Fruit fly (Drosophila melanogaster) whole organism, embryonic: Measurements from ENCODE around the gene CG32806.

Source experiments
- ATbp ChIP-seq: fragments of 200-800 bp; sonication (Bioruptor generic); optimal IDR thresholded peaks from 2 replicates; lab custom pipeline; 2017; ENCODE audit warnings: missing biosample characterization, mild to moderate bottlenecking, missing genetic modification characterization, missing genetic modification reagents
- CG10431 ChIP-seq: fragments of 200-800 bp; sonication (Bioruptor generic); optimal IDR thresholded peaks from 3 replicates; lab custom pipeline; 2018; ENCODE audit warnings: missing biosample characterization, mild to moderate bottlenecking, missing genetic modification characterization
- CG10543 ChIP-seq: fragments of 200-800 bp; sonication (Bioruptor generic); optimal IDR thresholded peaks from 3 replicates; lab custom pipeline; 2017; ENCODE audit warnings: missing biosample characterization, mild to moderate bottlenecking, missing genetic modification characterization, moderate library complexity
- CG12769 ChIP-seq: fragments of 200-800 bp; sonication (Bioruptor generic); optimal IDR thresholded peaks from 2 replicates; lab custom pipeline; 2019; ENCODE audit warnings: missing biosample characterization, mild to moderate bottlenecking, missing genetic modification characterization, moderate library complexity
- CG14050 ChIP-seq: fragments of 200-800 bp; sonication (Bioruptor generic); IDR thresholded peaks from 3 replicates; pipeline ENCODE4 v1.3.6; 2022; ENCODE audit warnings: missing biosample characterization, missing genetic modification characterization
- CG14441 ChIP-seq: fragments of 200-800 bp; sonication (Bioruptor generic); IDR thresholded peaks from 2 replicates; pipeline ENCODE4 v1.3.6; 2022; ENCODE audit warnings: missing biosample characterization, missing genetic modification characterization
- CG15479 ChIP-seq: fragments of 200-800 bp; sonication (Bioruptor generic); optimal IDR thresholded peaks from 3 replicates; lab custom pipeline; 2019; ENCODE audit warnings: missing biosample characterization, mild to moderate bottlenecking, missing genetic modification characterization, moderate library complexity
- CG1603 ChIP-seq: fragments of 200-800 bp; sonication (Bioruptor generic); optimal IDR thresholded peaks from 2 replicates; lab custom pipeline; 2019; ENCODE audit warnings: missing biosample characterization, mild to moderate bottlenecking, missing genetic modification characterization, moderate library complexity
- CG2120 ChIP-seq: fragments of 200-800 bp; sonication (Bioruptor generic); optimal IDR thresholded peaks from 3 replicates; lab custom pipeline; 2016; ENCODE audit warnings: missing biosample characterization, missing genetic modification characterization
- CG2129 ChIP-seq: fragments of 200-800 bp; sonication (Bioruptor generic); IDR thresholded peaks from 2 replicates; pipeline ENCODE4 v1.3.6; 2022; ENCODE audit warnings: missing biosample characterization, missing genetic modification characterization; ENCODE audit not compliant: partially characterized antibody
- CG2678 ChIP-seq: fragments of 200-800 bp; sonication (Bioruptor generic); optimal IDR thresholded peaks from 3 replicates; lab custom pipeline; 2019; ENCODE audit warnings: missing biosample characterization, mild to moderate bottlenecking, missing genetic modification characterization, moderate library complexity
- CG3065 ChIP-seq: fragments of 200-800 bp; sonication (Bioruptor generic); optimal IDR thresholded peaks from 2 replicates; lab custom pipeline; 2016; ENCODE audit warnings: missing biosample characterization, missing genetic modification characterization
- CG3995 ChIP-seq: fragments of 200-800 bp; sonication (Bioruptor generic); optimal IDR thresholded peaks from 3 replicates; lab custom pipeline; 2016; ENCODE audit warnings: missing biosample characterization, missing genetic modification characterization
- CG6683 ChIP-seq: fragments of 200-800 bp; sonication (Bioruptor generic); optimal IDR thresholded peaks from 2 replicates; lab custom pipeline; 2017; ENCODE audit warnings: missing biosample characterization, mild to moderate bottlenecking, missing genetic modification characterization, missing genetic modification reagents
- CG6854 ChIP-seq: fragments of 200-800 bp; sonication (Bioruptor generic); optimal IDR thresholded peaks from 3 replicates; lab custom pipeline; 2017; ENCODE audit warnings: missing biosample characterization, mild to moderate bottlenecking, missing genetic modification characterization
- CG7839 ChIP-seq: fragments of 200-800 bp; sonication (Bioruptor generic); optimal IDR thresholded peaks from 3 replicates; lab custom pipeline; 2018; ENCODE audit warnings: missing biosample characterization, mild to moderate bottlenecking, missing genetic modification characterization, moderate library complexity
- D19B ChIP-seq: fragments of 200-800 bp; sonication (Bioruptor generic); optimal IDR thresholded peaks from 2 replicates; lab custom pipeline; 2017; ENCODE audit warnings: missing biosample characterization, mild to moderate bottlenecking, missing genetic modification characterization
- Dbx ChIP-seq: fragments of 200-800 bp; sonication (Bioruptor generic); IDR thresholded peaks from 3 replicates; pipeline ENCODE4 v1.3.6; 2022; ENCODE audit warnings: missing biosample characterization, missing genetic modification characterization
- Drgx ChIP-seq: fragments of 200-800 bp; sonication (Bioruptor generic); IDR thresholded peaks from 2 replicates; pipeline ENCODE4 v1.3.6; 2022; ENCODE audit warnings: missing biosample characterization, missing genetic modification characterization
- HLH4C ChIP-seq: fragments of 200-800 bp; sonication (Bioruptor generic); IDR thresholded peaks from 3 replicates; pipeline ENCODE4 v1.3.6; 2022; ENCODE audit warnings: missing biosample characterization, missing genetic modification characterization; ENCODE audit not compliant: partially characterized antibody
- Hmr ChIP-seq: fragments of 200-800 bp; sonication (Bioruptor generic); optimal IDR thresholded peaks from 3 replicates; lab custom pipeline; 2017; ENCODE audit warnings: mild to moderate bottlenecking, missing biosample characterization, missing genetic modification reagents, missing genetic modification characterization
- Med ChIP-seq: fragments of 200-800 bp; sonication (Bioruptor generic); peaks from one replicate; lab custom pipeline; 2016; ENCODE audit warnings: missing biosample characterization, missing genetic modification characterization, mild to moderate bottlenecking, inconsistent platforms, moderate library complexity
- Neu2 ChIP-seq: fragments of 200-800 bp; sonication (Bioruptor generic); optimal IDR thresholded peaks from 3 replicates; lab custom pipeline; 2016; ENCODE audit warnings: missing biosample characterization, missing genetic modification characterization, borderline replicate concordance
- Oli ChIP-seq: fragments of 200-800 bp; sonication (Bioruptor generic); optimal IDR thresholded peaks from 2 replicates; lab custom pipeline; 2018; ENCODE audit warnings: missing biosample characterization, mild to moderate bottlenecking, missing genetic modification characterization, moderate library complexity
- Optix ChIP-seq: fragments of 200-800 bp; sonication (Bioruptor generic); IDR thresholded peaks from 3 replicates; pipeline ENCODE4 v1.3.6; 2022; ENCODE audit warnings: missing biosample characterization, missing genetic modification characterization
- Rfx ChIP-seq: fragments of 200-800 bp; sonication (Bioruptor generic); IDR thresholded peaks from 2 replicates; pipeline ENCODE4 v1.3.6; 2022; ENCODE audit warnings: missing biosample characterization, missing genetic modification characterization
- Tbp ChIP-seq: fragments of >200 bp; optimal IDR thresholded peaks from 2 replicates; lab custom pipeline; 2018; ENCODE audit warnings: missing biosample characterization, missing genetic modification characterization
- Xbp1 ChIP-seq: fragments of 200-800 bp; sonication (Bioruptor generic); optimal IDR thresholded peaks from 3 replicates; lab custom pipeline; 2016; ENCODE audit warnings: missing biosample characterization, mild to moderate bottlenecking, missing genetic modification characterization
- Xrp1 ChIP-seq: fragments of 200-800 bp; sonication (Bioruptor generic); IDR thresholded peaks from 2 replicates; pipeline ENCODE4 v1.3.6; 2022; ENCODE audit warnings: missing biosample characterization, missing genetic modification characterization
- az2 ChIP-seq: fragments of 200-800 bp; sonication (Bioruptor generic); optimal IDR thresholded peaks from 3 replicates; lab custom pipeline; 2016; ENCODE audit warnings: missing biosample characterization, missing genetic modification characterization
- cad ChIP-seq: fragments of >200 bp; optimal IDR thresholded peaks from 2 replicates; lab custom pipeline; 2017; ENCODE audit warnings: missing biosample characterization, missing genetic modification characterization
- chinmo ChIP-seq: fragments of 200-800 bp; sonication (Bioruptor generic); IDR thresholded peaks from 4 replicates; pipeline ENCODE4 v1.3.6; 2022; ENCODE audit warnings: missing biosample characterization, missing genetic modification characterization; ENCODE audit not compliant: partially characterized antibody
- crp ChIP-seq, 2 experiments: fragments of 200-800 bp; sonication (Bioruptor generic); optimal IDR thresholded peaks; 2 replicates in 1 of 2; 3 replicates in 1 of 2; lab custom pipeline; 2017; ENCODE audit warnings: missing biosample characterization in 2 of 2, missing genetic modification characterization in 2 of 2, mild to moderate bottlenecking in 1 of 2, moderate library complexity in 1 of 2
- fu2 ChIP-seq: fragments of 200-800 bp; sonication (Bioruptor generic); optimal IDR thresholded peaks from 2 replicates; lab custom pipeline; 2016; ENCODE audit warnings: missing biosample characterization, missing genetic modification characterization
- gem ChIP-seq: fragments of 200-800 bp; sonication (Bioruptor generic); optimal IDR thresholded peaks from 2 replicates; lab custom pipeline; 2019; ENCODE audit warnings: missing biosample characterization, mild to moderate bottlenecking, missing genetic modification characterization, moderate library complexity
- gsb ChIP-seq: fragments of 200-800 bp; sonication (Bioruptor generic); IDR thresholded peaks from 2 replicates; pipeline ENCODE4 v1.3.6; 2022; ENCODE audit warnings: missing biosample characterization, missing genetic modification characterization
- lmd ChIP-seq: fragments of 200-800 bp; sonication (Bioruptor generic); IDR thresholded peaks from 2 replicates; pipeline ENCODE4 v1.3.6; 2022; ENCODE audit warnings: missing biosample characterization, missing genetic modification characterization
- lov ChIP-seq, 2 experiments: fragments of 200-800 bp in 1 of 2; fragments of >200 bp in 1 of 2; sonication (Bioruptor generic) in 1 of 2; IDR thresholded peaks in 1 of 2; optimal IDR thresholded peaks in 1 of 2; 2 replicates in 1 of 2; 3 replicates in 1 of 2; pipeline versions ENCODE4 v1.3.6 to Lab custom; 2017 to 2022; ENCODE audit warnings: missing biosample characterization in 1 of 2, missing genetic modification characterization in 1 of 2
- nmo ChIP-seq: fragments of 200-800 bp; sonication (Bioruptor generic); optimal IDR thresholded peaks from 2 replicates; lab custom pipeline; 2018; ENCODE audit warnings: missing biosample characterization, mild to moderate bottlenecking, missing genetic modification characterization, moderate library complexity
- nom ChIP-seq: fragments of 200-800 bp; sonication (Bioruptor generic); optimal IDR thresholded peaks from 2 replicates; lab custom pipeline; 2017; ENCODE audit warnings: missing biosample characterization, missing genetic modification characterization, mild to moderate bottlenecking, moderate library complexity, missing genetic modification reagents
- pnt ChIP-seq: fragments of 200-800 bp; sonication (Bioruptor generic); optimal IDR thresholded peaks from 3 replicates; lab custom pipeline; 2016; ENCODE audit warnings: missing biosample characterization, missing genetic modification characterization
- pum ChIP-seq: fragments of 200-800 bp; sonication (Bioruptor generic); optimal IDR thresholded peaks from 2 replicates; lab custom pipeline; 2016; ENCODE audit warnings: missing biosample characterization, missing genetic modification characterization
- ranshi ChIP-seq: fragments of 200-800 bp; sonication (Bioruptor generic); IDR thresholded peaks from 2 replicates; pipeline ENCODE4 v1.3.6; 2022; ENCODE audit warnings: missing biosample characterization, missing genetic modification characterization
- scrt ChIP-seq: fragments of 200-800 bp; sonication (Bioruptor generic); optimal IDR thresholded peaks from 2 replicates; lab custom pipeline; 2018; ENCODE audit warnings: missing biosample characterization, mild to moderate bottlenecking, missing genetic modification characterization, moderate library complexity
- sima ChIP-seq: fragments of 200-800 bp; sonication (Bioruptor generic); optimal IDR thresholded peaks from 2 replicates; lab custom pipeline; 2016; ENCODE audit warnings: missing biosample characterization, missing genetic modification characterization
- tll ChIP-seq, 2 experiments: fragments of 200-800 bp in 1 of 2; fragments of >200 bp in 1 of 2; sonication (Bioruptor generic) in 1 of 2; optimal IDR thresholded peaks; 2 replicates each; lab custom pipeline; 2017 to 2019; ENCODE audit warnings: missing biosample characterization in 2 of 2, missing genetic modification characterization in 2 of 2, mild to moderate bottlenecking in 1 of 2, moderate library complexity in 1 of 2
- zen ChIP-seq: fragments of 200-800 bp; sonication (Bioruptor generic); optimal IDR thresholded peaks from 3 replicates; lab custom pipeline; 2018; ENCODE audit warnings: missing biosample characterization, mild to moderate bottlenecking, missing genetic modification characterization, moderate library complexity

CG32806 gene

DNA sequence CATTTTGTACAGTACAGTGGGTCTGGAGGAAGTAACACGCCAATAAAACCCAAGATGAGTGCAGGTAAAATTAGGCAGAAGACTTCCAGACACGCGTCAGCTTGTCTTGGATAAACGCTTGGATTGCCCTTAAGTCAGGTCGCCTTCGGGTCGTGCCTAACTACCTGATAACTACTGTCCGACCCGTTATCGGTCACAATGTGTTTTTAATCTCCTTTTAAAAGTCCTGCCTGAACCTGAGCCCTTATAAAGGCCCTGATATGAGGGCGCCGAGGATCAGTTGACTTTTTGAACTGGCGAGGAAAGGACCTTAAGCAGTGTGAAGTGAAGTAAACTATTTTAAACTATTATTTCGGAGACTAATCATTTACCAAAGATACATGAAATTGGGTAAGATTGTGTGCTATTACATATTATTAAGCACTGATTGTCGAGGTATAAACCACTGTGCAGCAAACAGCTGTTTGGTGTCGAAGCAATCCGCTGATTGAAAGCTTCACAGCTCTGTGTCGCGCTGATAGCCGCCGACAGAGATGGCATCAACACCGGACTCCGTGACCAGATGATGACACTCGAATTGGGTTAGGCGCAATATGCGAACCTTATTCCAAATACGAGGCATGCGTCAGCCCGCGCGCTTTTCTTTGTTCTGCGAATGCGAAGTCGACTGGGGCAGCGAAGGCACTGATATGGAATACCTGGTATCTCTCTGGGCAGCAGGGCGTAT is 34.7 kb downstream of the CG32806 start:
- TF ChIP-seq CG3995 (GFP tag; lab: Kevin White, UChicago) = peak; percentile 68
- TF ChIP-seq zen = peak; percentile 81
- TF ChIP-seq cad (GFP tag; lab: Kevin White, UChicago) = peak; percentile 71
- TF ChIP-seq Neu2 (GFP tag; lab: Kevin White, UChicago) = peak; percentile 92
- TF ChIP-seq lov (optimal IDR thresholded peaks at IDR 0.05; lab: Kevin White, UChicago) = no peak
- TF ChIP-seq lov (GFP tag; IDR thresholded peaks at IDR 0.05; lab: Robert Waterston, UW) = no peak
- no peak for TF ChIP-seq CG10543 (GFP tag; lab: Kevin White, UChicago)
- TF ChIP-seq tll (GFP tag; optimal IDR thresholded peaks at IDR 0.05; lab: Kevin White, UChicago) = peak in 1 of 2 experiments; percentile 90
- no peak for TF ChIP-seq az2
- peak; percentile 67 for TF ChIP-seq CG15479 (GFP tag; lab: Kevin White, UChicago)
- TF ChIP-seq Tbp = no peak
- TF ChIP-seq chinmo (GFP tag; lab: Robert Waterston, UW) = 0 out of 4 replicates have a peak, but pooled peaks have one; percentile 70
- TF ChIP-seq crp (GFP tag; optimal IDR thresholded peaks at IDR 0.05; lab: Kevin White, UChicago) = peak in 1 of 2 experiments; percentile 43
- no peak for TF ChIP-seq gsb (GFP tag; lab: Robert Waterston, UW)
- TF ChIP-seq CG14050 = no peak

DNA sequence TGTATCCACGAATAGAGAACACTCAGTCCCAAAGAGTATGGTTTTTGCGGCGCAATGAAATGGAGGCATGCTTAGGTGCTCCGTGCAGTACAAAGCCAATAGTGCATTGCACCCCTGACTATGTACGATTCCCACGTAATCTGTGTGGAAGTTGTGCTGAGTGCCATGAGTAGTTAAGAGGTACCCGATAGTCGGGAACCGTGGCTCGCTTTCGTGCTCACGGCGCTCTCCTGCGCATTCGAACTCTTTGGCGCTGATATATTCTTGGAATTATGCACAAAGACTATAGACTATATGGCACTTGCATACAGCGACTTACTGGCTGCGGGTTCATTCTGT is 35.2 kb downstream of the CG32806 start:
- peak; percentile 22 for TF ChIP-seq CG2678 (tag; lab: Kevin White, UChicago)
- TF ChIP-seq CG10431 (GFP tag; lab: Kevin White, UChicago) = no peak
- no peak for TF ChIP-seq scrt (GFP tag; lab: Kevin White, UChicago)
- no peak for TF ChIP-seq CG3065 (GFP tag; lab: Kevin White, UChicago)
- no peak for TF ChIP-seq sima (GFP tag; lab: Kevin White, UChicago)
- no peak for TF ChIP-seq ranshi (GFP tag; lab: Robert Waterston, UW)
- 0 out of 3 replicates have a peak, but pooled peaks have one; percentile 39 for TF ChIP-seq Optix (GFP tag; lab: Robert Waterston, UW)
- TF ChIP-seq Oli (tag; lab: Kevin White, UChicago) = no peak
- TF ChIP-seq Rfx = peak; percentile 34; the same call in 1 of the 2 replicates
- TF ChIP-seq pum (GFP tag; lab: Kevin White, UChicago) = no peak
- TF ChIP-seq ATbp (GFP tag; lab: Kevin White, UChicago) = no peak
- 0 out of 3 replicates have a peak, but pooled peaks have one; percentile 46 for TF ChIP-seq HLH4C (GFP tag; lab: Robert Waterston, UW)
- TF ChIP-seq lmd (GFP tag; lab: Robert Waterston, UW) = peak; percentile 23; the same call in 1 of the 2 replicates
- peak; percentile 8 for TF ChIP-seq nmo (GFP tag; lab: Kevin White, UChicago)
- TF ChIP-seq CG12769 (tag; lab: Kevin White, UChicago) = peak; percentile 33
- peak; percentile 73 for TF ChIP-seq Drgx (GFP tag; lab: Robert Waterston, UW)
- peak; percentile 58 for TF ChIP-seq Med
- 0 out of 3 replicates have a peak, but pooled peaks have one; percentile 22 for TF ChIP-seq Dbx
- no peak for TF ChIP-seq CG6683 (GFP tag; lab: Kevin White, UChicago)
- TF ChIP-seq CG6854 (GFP tag; lab: Kevin White, UChicago) = no peak
- TF ChIP-seq CG7839 (tag; lab: Kevin White, UChicago) = peak; percentile 35
- peak; percentile 4 for TF ChIP-seq pnt
- TF ChIP-seq gem (tag; lab: Kevin White, UChicago) = peak; percentile 25
- no peak for TF ChIP-seq fu2 (GFP tag; lab: Kevin White, UChicago)
- peak; percentile 28 for TF ChIP-seq CG2120 (GFP tag; lab: Kevin White, UChicago)
- 0 out of 2 replicates have a peak, but pooled peaks have one; percentile 33 for TF ChIP-seq CG14441 (GFP tag; lab: Robert Waterston, UW)
- TF ChIP-seq CG2129 (GFP tag; lab: Robert Waterston, UW) = no peak
- TF ChIP-seq Hmr (GFP tag; lab: Kevin White, UChicago) = peak; percentile 24
- peak; percentile 62 for TF ChIP-seq nom
- peak; percentile 23; the same call in 1 of the 2 replicates for TF ChIP-seq Xrp1 (GFP tag; lab: Robert Waterston, UW)
- peak; percentile 37 for TF ChIP-seq CG1603 (tag; lab: Kevin White, UChicago)
- TF ChIP-seq D19B = peak; percentile 89
- TF ChIP-seq Xbp1 = no peak
